Fruit fly (Drosophila melanogaster) whole organism, embryonic: Measurements from ENCODE around the gene Gr93d.

ENCODE experiments used
- Atf-2 ChIP-seq: fragments of 200-800 bp; sonication (Bioruptor generic); optimal IDR thresholded peaks from 2 replicates; lab custom pipeline; 2016; ENCODE audit warnings: missing biosample characterization, missing genetic modification characterization
- B-H1 ChIP-seq: fragments of 200-800 bp; sonication (Bioruptor generic); IDR thresholded peaks from 3 replicates; pipeline ENCODE4 v1.3.6; 2022; ENCODE audit warnings: missing biosample characterization, missing genetic modification characterization
- CG10565 ChIP-seq: fragments of 200-800 bp; sonication (Bioruptor generic); optimal IDR thresholded peaks from 3 replicates; lab custom pipeline; 2016; ENCODE audit warnings: missing biosample characterization, mild to moderate bottlenecking, missing genetic modification characterization
- CG11696 ChIP-seq: fragments of 200-800 bp; sonication (Bioruptor generic); IDR thresholded peaks from 2 replicates; pipeline ENCODE4 v1.3.6; 2022; ENCODE audit warnings: missing biosample characterization, missing genetic modification characterization
- CG12236 ChIP-seq: fragments of 200-800 bp; sonication (Bioruptor generic); optimal IDR thresholded peaks from 2 replicates; lab custom pipeline; 2016; ENCODE audit warnings: missing biosample characterization, missing genetic modification characterization
- CG13424 ChIP-seq: fragments of 200-800 bp; sonication (Bioruptor generic); optimal IDR thresholded peaks from 2 replicates; lab custom pipeline; 2019; ENCODE audit warnings: missing biosample characterization, mild to moderate bottlenecking, missing genetic modification characterization, moderate library complexity
- CG14667 ChIP-seq: fragments of 200-800 bp; sonication (Bioruptor generic); IDR thresholded peaks from 2 replicates; pipeline ENCODE4 v1.3.6; 2022; ENCODE audit warnings: missing biosample characterization, missing genetic modification characterization
- CG1603 ChIP-seq: fragments of 200-800 bp; sonication (Bioruptor generic); optimal IDR thresholded peaks from 2 replicates; lab custom pipeline; 2019; ENCODE audit warnings: missing biosample characterization, mild to moderate bottlenecking, missing genetic modification characterization, moderate library complexity
- CG16813 ChIP-seq: fragments of 200-800 bp; sonication (Bioruptor generic); IDR thresholded peaks from 3 replicates; pipeline ENCODE4 v1.3.6; 2022; ENCODE audit warnings: missing biosample characterization, missing genetic modification characterization; ENCODE audit not compliant: partially characterized antibody
- CG17359 ChIP-seq: fragments of 200-800 bp; sonication (Bioruptor generic); optimal IDR thresholded peaks from 3 replicates; lab custom pipeline; 2018; ENCODE audit warnings: missing biosample characterization, mild to moderate bottlenecking, missing genetic modification characterization, moderate library complexity
- CG17912 ChIP-seq: fragments of 200-800 bp; sonication (Bioruptor generic); optimal IDR thresholded peaks from 2 replicates; lab custom pipeline; 2018; ENCODE audit warnings: missing biosample characterization, mild to moderate bottlenecking, missing genetic modification characterization
- CG2199 ChIP-seq: fragments of 200-800 bp; sonication (Bioruptor generic); IDR thresholded peaks from 3 replicates; pipeline ENCODE4 v1.3.6; 2022; ENCODE audit warnings: missing biosample characterization, missing genetic modification characterization
- CG30020 ChIP-seq: fragments of 200-800 bp; optimal IDR thresholded peaks from 2 replicates; lab custom pipeline; 2019; ENCODE audit warnings: missing biosample characterization, mild to moderate bottlenecking, missing genetic modification characterization, moderate library complexity
- CG32772 ChIP-seq: fragments of 200-800 bp; sonication (Bioruptor generic); IDR thresholded peaks from 2 replicates; pipeline ENCODE4 v1.3.6; 2022; ENCODE audit warnings: missing biosample characterization, missing genetic modification characterization
- CG5953 ChIP-seq: fragments of 200-800 bp; sonication (Bioruptor generic); IDR thresholded peaks from 2 replicates; pipeline ENCODE4 v1.3.6; 2022; ENCODE audit warnings: missing biosample characterization, missing genetic modification characterization
- CG6254 ChIP-seq: fragments of 200-800 bp; sonication (Bioruptor generic); optimal IDR thresholded peaks from 3 replicates; lab custom pipeline; 2017; ENCODE audit warnings: mild to moderate bottlenecking, missing biosample characterization, missing genetic modification reagents, missing genetic modification characterization
- CG7357 ChIP-seq: fragments of 200-800 bp; sonication (Bioruptor generic); IDR thresholded peaks from 3 replicates; pipeline ENCODE4 v1.3.6; 2022; ENCODE audit warnings: missing biosample characterization, missing genetic modification characterization
- CG7839 ChIP-seq: fragments of 200-800 bp; sonication (Bioruptor generic); optimal IDR thresholded peaks from 3 replicates; lab custom pipeline; 2018; ENCODE audit warnings: missing biosample characterization, mild to moderate bottlenecking, missing genetic modification characterization, moderate library complexity
- CG8765 ChIP-seq: fragments of 200-800 bp; sonication (Bioruptor generic); IDR thresholded peaks from 2 replicates; pipeline ENCODE4 v1.3.6; 2022; ENCODE audit warnings: missing biosample characterization, missing genetic modification characterization
- CG9932 ChIP-seq: fragments of 200-800 bp; sonication (Bioruptor generic); IDR thresholded peaks from 2 replicates; pipeline ENCODE4 v1.3.6; 2022; ENCODE audit warnings: missing biosample characterization, missing genetic modification characterization
- Chrac-16 ChIP-seq: fragments of 200-800 bp; sonication (Bioruptor generic); optimal IDR thresholded peaks from 3 replicates; lab custom pipeline; 2016; ENCODE audit warnings: missing biosample characterization, missing genetic modification characterization
- D ChIP-seq, 2 experiments: fragments of 200-800 bp in 1 of 2; fragments of >200 bp in 1 of 2; sonication (Bioruptor generic) in 1 of 2; optimal IDR thresholded peaks; 2 replicates in 1 of 2; 3 replicates in 1 of 2; lab custom pipeline; 2017; ENCODE audit warnings: mild to moderate bottlenecking in 1 of 2, missing biosample characterization in 1 of 2, missing genetic modification characterization in 1 of 2, missing genetic modification reagents in 1 of 2
- Dref ChIP-seq: fragments of 200-800 bp; sonication (Bioruptor generic); IDR thresholded peaks from 2 replicates; pipeline ENCODE4 v1.3.6; 2022; ENCODE audit warnings: missing biosample characterization, missing genetic modification characterization
- Ets65A ChIP-seq: fragments of 200-800 bp; sonication (Bioruptor generic); peaks from one replicate; lab custom pipeline; 2016; ENCODE audit warnings: missing biosample characterization, missing genetic modification characterization
- Fer1 ChIP-seq: fragments of 200-800 bp; sonication (Bioruptor generic); optimal IDR thresholded peaks from 2 replicates; lab custom pipeline; 2017; ENCODE audit warnings: missing biosample characterization, mild to moderate bottlenecking, missing genetic modification characterization
- Gug ChIP-seq: fragments of 200-800 bp; sonication (Bioruptor generic); IDR thresholded peaks from 4 replicates; pipeline ENCODE4 v1.3.6; 2022; ENCODE audit warnings: missing biosample characterization, missing genetic modification characterization
- Kr ChIP-seq: fragments of 200-800 bp; sonication (Bioruptor generic); optimal IDR thresholded peaks from 2 replicates; lab custom pipeline; 2017; ENCODE audit warnings: missing biosample characterization, mild to moderate bottlenecking, missing genetic modification characterization
- Lpt ChIP-seq: fragments of >200 bp; optimal IDR thresholded peaks from 2 replicates; lab custom pipeline; 2018; ENCODE audit warnings: missing biosample characterization, missing genetic modification characterization
- MBD-R2 ChIP-seq: fragments of 200-800 bp; sonication (Bioruptor generic); IDR thresholded peaks from 2 replicates; pipeline ENCODE4 v1.3.6; 2022; ENCODE audit warnings: missing biosample characterization, missing genetic modification characterization
- Mrtf ChIP-seq: fragments of 200-800 bp; sonication (Bioruptor generic); IDR thresholded peaks from 3 replicates; pipeline ENCODE4 v1.3.6; 2022; ENCODE audit warnings: missing biosample characterization, missing genetic modification characterization
- Spps ChIP-seq: fragments of 200-800 bp; sonication (Bioruptor generic); optimal IDR thresholded peaks from 2 replicates; lab custom pipeline; 2018; ENCODE audit warnings: missing biosample characterization, mild to moderate bottlenecking, missing genetic modification characterization
- Sry-β ChIP-seq: fragments of 200-800 bp; sonication (Bioruptor generic); optimal IDR thresholded peaks from 2 replicates; lab custom pipeline; 2018; ENCODE audit warnings: missing biosample characterization, mild to moderate bottlenecking, missing genetic modification characterization, moderate library complexity
- Usf ChIP-seq: fragments of 200-800 bp; sonication (Bioruptor generic); optimal IDR thresholded peaks from 2 replicates; lab custom pipeline; 2017; ENCODE audit warnings: missing genotype, missing biosample characterization, missing genetic modification characterization
- amos ChIP-seq: fragments of 200-800 bp; sonication (Bioruptor generic); IDR thresholded peaks from 2 replicates; pipeline ENCODE4 v1.3.6; 2022; ENCODE audit warnings: missing biosample characterization, missing genetic modification characterization; ENCODE audit not compliant: partially characterized antibody
- ap ChIP-seq: fragments of 200-800 bp; sonication (Bioruptor generic); IDR thresholded peaks from 2 replicates; pipeline ENCODE4 v1.3.6; 2022; ENCODE audit warnings: missing biosample characterization, missing genetic modification characterization
- ato ChIP-seq: fragments of 200-800 bp; sonication (Bioruptor generic); IDR thresholded peaks from 2 replicates; pipeline ENCODE4 v1.3.6; 2022; ENCODE audit warnings: missing biosample characterization, missing genetic modification characterization; ENCODE audit not compliant: partially characterized antibody
- bowl ChIP-seq: fragments of 200-800 bp; sonication (Bioruptor generic); IDR thresholded peaks from 2 replicates; pipeline ENCODE4 v1.3.6; 2022; ENCODE audit warnings: missing biosample characterization, missing genetic modification characterization
- crc ChIP-seq: fragments of 200-800 bp; sonication (Bioruptor generic); optimal IDR thresholded peaks from 2 replicates; lab custom pipeline; 2016; ENCODE audit warnings: missing biosample characterization, missing genetic modification characterization
- croc ChIP-seq: fragments of 200-800 bp; sonication (Bioruptor generic); conservative IDR thresholded peaks from 3 replicates; pipeline ENCODE4 v1.3.6; 2022; ENCODE audit warnings: missing biosample characterization, missing genetic modification characterization
- fd96Cb ChIP-seq: fragments of 200-800 bp; sonication (Bioruptor generic); optimal IDR thresholded peaks from 2 replicates; lab custom pipeline; 2018; ENCODE audit warnings: missing biosample characterization, mild to moderate bottlenecking, missing genetic modification characterization, moderate library complexity
- grau ChIP-seq: fragments of 200-800 bp; optimal IDR thresholded peaks from 3 replicates; lab custom pipeline; 2019; ENCODE audit warnings: missing biosample characterization, mild to moderate bottlenecking, missing genetic modification characterization, moderate library complexity
- inv ChIP-seq: fragments of 200-800 bp; sonication (Bioruptor generic); IDR thresholded peaks from 2 replicates; pipeline ENCODE4 v1.3.6; 2022; ENCODE audit warnings: missing biosample characterization, missing genetic modification characterization; ENCODE audit not compliant: partially characterized antibody
- jing ChIP-seq: fragments of 200-800 bp; sonication (Bioruptor generic); optimal IDR thresholded peaks from 2 replicates; lab custom pipeline; 2018; ENCODE audit warnings: missing biosample characterization, mild to moderate bottlenecking, missing genetic modification characterization
- nerfin-1 ChIP-seq: fragments of 200-800 bp; sonication (Bioruptor generic); optimal IDR thresholded peaks from 3 replicates; lab custom pipeline; 2019; ENCODE audit warnings: missing biosample characterization, mild to moderate bottlenecking, missing genetic modification characterization, moderate library complexity
- p53 ChIP-seq: fragments of 200-800 bp; sonication (Bioruptor generic); optimal IDR thresholded peaks from 2 replicates; lab custom pipeline; 2016; ENCODE audit warnings: missing biosample characterization, missing genetic modification characterization
- psq ChIP-seq: fragments of 200-800 bp; sonication (Bioruptor generic); optimal IDR thresholded peaks from 2 replicates; lab custom pipeline; 2017; ENCODE audit warnings: missing biosample characterization, missing genetic modification characterization
- ro ChIP-seq: fragments of 200-800 bp; sonication (Bioruptor generic); IDR thresholded peaks from 2 replicates; pipeline ENCODE4 v1.3.6; 2022; ENCODE audit warnings: missing biosample characterization, missing genetic modification characterization
- sna ChIP-seq: fragments of 200-800 bp; sonication (Bioruptor generic); IDR thresholded peaks from 2 replicates; pipeline ENCODE4 v1.3.6; 2022; ENCODE audit warnings: missing biosample characterization, missing genetic modification characterization; ENCODE audit not compliant: partially characterized antibody
- trh ChIP-seq: fragments of 200-800 bp; sonication (Bioruptor generic); optimal IDR thresholded peaks from 2 replicates; lab custom pipeline; 2016; ENCODE audit warnings: missing biosample characterization, missing genetic modification characterization
- unpg ChIP-seq: fragments of 200-800 bp; sonication (Bioruptor generic); optimal IDR thresholded peaks from 3 replicates; lab custom pipeline; 2018; ENCODE audit warnings: missing biosample characterization, mild to moderate bottlenecking, missing genetic modification characterization, moderate library complexity
- vnd ChIP-seq: fragments of 200-800 bp; sonication (Bioruptor generic); IDR thresholded peaks from 3 replicates; pipeline ENCODE4 v1.3.6; 2022; ENCODE audit warnings: missing biosample characterization, missing genetic modification characterization; ENCODE audit not compliant: partially characterized antibody
- zf30C ChIP-seq: fragments of 200-800 bp; sonication (Bioruptor generic); optimal IDR thresholded peaks from 3 replicates; lab custom pipeline; 2018; ENCODE audit warnings: missing biosample characterization, mild to moderate bottlenecking, missing genetic modification characterization

Gr93d gene

dm6 chr3R:21830303-21830707 lies 16.2 kb downstream of the Gr93d start (continued):
- TF ChIP-seq CG17359, result peak; percentile 17
- TF ChIP-seq crc (GFP tag; lab: Kevin White, UChicago), result no peak
- peak; percentile 23 for TF ChIP-seq CG6254 (GFP tag; lab: Kevin White, UChicago)
- TF ChIP-seq CG11696 (GFP tag; lab: Robert Waterston, UW), result no peak
- TF ChIP-seq Gug (GFP tag; lab: Robert Waterston, UW), result no peak
- TF ChIP-seq CG5953 (GFP tag; lab: Robert Waterston, UW), result no peak
- no peak for TF ChIP-seq CG10565
- no peak for TF ChIP-seq ro (GFP tag; lab: Robert Waterston, UW)
- TF ChIP-seq vnd (GFP tag; lab: Robert Waterston, UW), result no peak
- TF ChIP-seq grau (tag; lab: Kevin White, UChicago), result peak; percentile 24
- TF ChIP-seq CG30020 (tag; lab: Kevin White, UChicago), result no peak
- no peak for TF ChIP-seq CG16813 (GFP tag; lab: Robert Waterston, UW)
- no peak for TF ChIP-seq trh (GFP tag; lab: Kevin White, UChicago)
- no peak for TF ChIP-seq CG12236
- no peak for TF ChIP-seq CG1603 (tag; lab: Kevin White, UChicago)
- no peak for TF ChIP-seq MBD-R2 (GFP tag; lab: Robert Waterston, UW)
- peak; percentile 36 for TF ChIP-seq CG7839 (tag; lab: Kevin White, UChicago)
- TF ChIP-seq Kr (GFP tag; lab: Kevin White, UChicago), result no peak
- no peak for TF ChIP-seq CG8765 (GFP tag; lab: Robert Waterston, UW)
- no peak for TF ChIP-seq Ets65A (GFP tag; lab: Kevin White, UChicago)
- TF ChIP-seq D (optimal IDR thresholded peaks at IDR 0.05; lab: Kevin White, UChicago), result no peak
- peak; percentile 14 for TF ChIP-seq D (GFP tag; optimal IDR thresholded peaks at IDR 0.05; lab: Kevin White, UChicago)
- no peak for TF ChIP-seq Usf (GFP tag; lab: Kevin White, UChicago)
- no peak for TF ChIP-seq Mrtf (GFP tag; lab: Robert Waterston, UW)
- no peak for TF ChIP-seq Spps (tag; lab: Kevin White, UChicago)
- no peak for TF ChIP-seq Sry-β
- no peak for TF ChIP-seq ap (GFP tag; lab: Robert Waterston, UW)
- TF ChIP-seq bowl (GFP tag; lab: Robert Waterston, UW), result no peak
- TF ChIP-seq croc (GFP tag; lab: Robert Waterston, UW), result no peak
- TF ChIP-seq amos (GFP tag; lab: Robert Waterston, UW), result no peak
- no peak for TF ChIP-seq Lpt (GFP tag; lab: Kevin White, UChicago)
- no peak for TF ChIP-seq CG9932 (GFP tag; lab: Robert Waterston, UW)
- peak; percentile 9 for TF ChIP-seq CG13424 (tag; lab: Kevin White, UChicago)
- peak; percentile 19 for TF ChIP-seq unpg (GFP tag; lab: Kevin White, UChicago)
- no peak for TF ChIP-seq CG2199 (GFP tag; lab: Robert Waterston, UW)
- TF ChIP-seq CG7357 (GFP tag; lab: Robert Waterston, UW), result no peak
- no peak for TF ChIP-seq CG17912
- TF ChIP-seq nerfin-1 (tag; lab: Kevin White, UChicago), result no peak
- TF ChIP-seq p53 (GFP tag; lab: Kevin White, UChicago), result no peak
- no peak for TF ChIP-seq Fer1 (GFP tag; lab: Kevin White, UChicago)
- TF ChIP-seq zf30C, result no peak
- peak; percentile 42 for TF ChIP-seq fd96Cb (tag; lab: Kevin White, UChicago)
- no peak for TF ChIP-seq CG14667
- no peak for TF ChIP-seq Dref
- TF ChIP-seq B-H1 (GFP tag; lab: Robert Waterston, UW), result no peak
- no peak for TF ChIP-seq Chrac-16
- TF ChIP-seq CG32772 (GFP tag; lab: Robert Waterston, UW), result no peak
- TF ChIP-seq sna (GFP tag; lab: Robert Waterston, UW), result no peak
- TF ChIP-seq inv (GFP tag; lab: Robert Waterston, UW), result no peak
- TF ChIP-seq jing (GFP tag; lab: Kevin White, UChicago), result no peak
- no peak for TF ChIP-seq psq
- no peak for TF ChIP-seq Atf-2 (GFP tag; lab: Kevin White, UChicago)
- no peak for TF ChIP-seq ato (GFP tag; lab: Robert Waterston, UW)
